Worm (Caenorhabditis elegans) whole organism, L3 larva: ENCODE measurements around the gene txdc-9.
A peak's percentile ranks its signal among the peaks of the same experiment; 100 is the strongest.

ENCODE experiments used
- R02D3.7 ChIP-seq: fragments of 150-350 bp; optimal IDR thresholded peaks from 2 replicates; lab custom pipeline; 2014; ENCODE audit warnings: missing biosample characterization, missing genetic modification characterization
- ZK546.5 ChIP-seq: sonication (generic microtip); optimal IDR thresholded peaks from 2 replicates; lab custom pipeline; 2017; ENCODE audit warnings: missing biosample characterization, missing genetic modification characterization
- aly-2 ChIP-seq: fragments of 150-350 bp; optimal IDR thresholded peaks from 2 replicates; lab custom pipeline; 2014; ENCODE audit warnings: missing biosample characterization, missing genetic modification characterization
- ama-1 ChIP-seq: fragments of 150-350 bp; optimal IDR thresholded peaks from 2 replicates; lab custom pipeline; 2018
- ceh-16 ChIP-seq: sonication (generic microtip); optimal IDR thresholded peaks from 2 replicates; lab custom pipeline; 2017; ENCODE audit warnings: missing biosample characterization, missing genetic modification characterization
- ceh-28 ChIP-seq: fragments of 150-350 bp; optimal IDR thresholded peaks from 2 replicates; lab custom pipeline; 2014; ENCODE audit warnings: missing biosample characterization, missing genetic modification reagents, missing genetic modification characterization
- ceh-82 ChIP-seq: fragments of 150-350 bp; optimal IDR thresholded peaks from 2 replicates; lab custom pipeline; 2014; ENCODE audit warnings: missing biosample characterization, missing genetic modification characterization
- ceh-9 ChIP-seq: sonication (generic microtip); optimal IDR thresholded peaks from 2 replicates; lab custom pipeline; 2018; ENCODE audit warnings: missing biosample characterization, missing genetic modification characterization
- daf-12 ChIP-seq: fragments of 150-350 bp; optimal IDR thresholded peaks from 2 replicates; lab custom pipeline; 2014; ENCODE audit warnings: missing biosample characterization, missing genetic modification reagents, missing genetic modification characterization
- egl-27 ChIP-seq: sonication (generic microtip); optimal IDR thresholded peaks from 4 replicates; lab custom pipeline; 2017; ENCODE audit warnings: missing biosample characterization, missing genetic modification reagents, missing genetic modification characterization
- egl-5 ChIP-seq: fragments of 150-350 bp; optimal IDR thresholded peaks from 2 replicates; lab custom pipeline; 2017; ENCODE audit warnings: missing biosample characterization, missing genetic modification reagents, missing genetic modification characterization, inconsistent platforms
- elt-1 ChIP-seq: fragments of 150-350 bp; optimal IDR thresholded peaks from 2 replicates; lab custom pipeline; 2014; ENCODE audit warnings: missing biosample characterization, missing genetic modification characterization
- elt-2 ChIP-seq: sonication (generic microtip); optimal IDR thresholded peaks from 2 replicates; lab custom pipeline; 2016; ENCODE audit warnings: missing genetic modification reagents, mild to moderate bottlenecking, missing genetic modification characterization, missing compliant biosample characterization
- elt-3 ChIP-seq, 3 experiments: fragments of 150-350 bp in 1 of 3; sonication (generic microtip) in 2 of 3; optimal IDR thresholded peaks; 2 replicates in 2 of 3; 4 replicates in 1 of 3; lab custom pipeline; 2014 to 2017; ENCODE audit warnings: missing biosample characterization in 3 of 3, missing genetic modification characterization in 3 of 3
- eor-1 ChIP-seq, 2 experiments: fragments of 150-350 bp; optimal IDR thresholded peaks; 2 replicates each; lab custom pipeline; 2014 to 2018; ENCODE audit warnings: missing biosample characterization in 2 of 2, missing genetic modification characterization in 2 of 2
- fkh-10 ChIP-seq: sonication (generic microtip); optimal IDR thresholded peaks from 2 replicates; lab custom pipeline; 2017; ENCODE audit warnings: missing biosample characterization, missing genetic modification reagents, missing genetic modification characterization
- fkh-2 ChIP-seq: fragments of 150-350 bp; optimal IDR thresholded peaks from 2 replicates; lab custom pipeline; 2014; ENCODE audit warnings: missing biosample characterization, missing genetic modification reagents, missing genetic modification characterization
- fos-1 ChIP-seq: fragments of 150-350 bp; optimal IDR thresholded peaks from 2 replicates; lab custom pipeline; 2014; ENCODE audit warnings: missing biosample characterization, missing genetic modification characterization
- hmg-11 ChIP-seq: sonication (generic microtip); optimal IDR thresholded peaks from 2 replicates; lab custom pipeline; 2016; ENCODE audit warnings: missing genetic modification characterization, missing compliant biosample characterization
- jun-1 ChIP-seq: fragments of 150-350 bp; optimal IDR thresholded peaks from 2 replicates; lab custom pipeline; 2014; ENCODE audit warnings: missing biosample characterization, missing genetic modification reagents, missing genetic modification characterization
- lin-15B ChIP-seq: fragments of 150-350 bp; optimal IDR thresholded peaks from 2 replicates; lab custom pipeline; 2014; ENCODE audit warnings: missing biosample characterization, missing genetic modification characterization
- lin-39 ChIP-seq: fragments of 150-350 bp; optimal IDR thresholded peaks from 2 replicates; lab custom pipeline; 2018; ENCODE audit warnings: missing biosample characterization, missing genetic modification reagents, missing genetic modification characterization
- lsy-12 ChIP-seq: sonication (generic microtip); optimal IDR thresholded peaks from 2 replicates; lab custom pipeline; 2016; ENCODE audit warnings: mild to moderate bottlenecking, missing genetic modification characterization, missing compliant biosample characterization
- mdl-1 ChIP-seq: fragments of 150-350 bp; optimal IDR thresholded peaks from 2 replicates; lab custom pipeline; 2014; ENCODE audit warnings: missing biosample characterization, missing genetic modification characterization
- mml-1 ChIP-seq: fragments of 150-350 bp; sonication (generic microtip); optimal IDR thresholded peaks from 3 replicates; lab custom pipeline; 2014; ENCODE audit warnings: missing biosample characterization, missing genetic modification characterization
- nfya-1 ChIP-seq: sonication (generic microtip); optimal IDR thresholded peaks from 2 replicates; lab custom pipeline; 2017; ENCODE audit warnings: missing genetic modification characterization, mild to moderate bottlenecking, missing compliant biosample characterization, antibody characterized with exemption, moderate library complexity; ENCODE audit not compliant: insufficient read depth
- nhr-11 ChIP-seq: fragments of 150-350 bp; optimal IDR thresholded peaks from 2 replicates; lab custom pipeline; 2014; ENCODE audit warnings: missing biosample characterization, missing genetic modification characterization
- nhr-12 ChIP-seq: fragments of 150-350 bp; optimal IDR thresholded peaks from 2 replicates; lab custom pipeline; 2014; ENCODE audit warnings: missing biosample characterization, missing genetic modification characterization
- nhr-23 ChIP-seq: fragments of 150-350 bp; optimal IDR thresholded peaks from 2 replicates; lab custom pipeline; 2014; ENCODE audit warnings: missing biosample characterization, missing genetic modification reagents, missing genetic modification characterization
- nhr-237 ChIP-seq: fragments of 150-350 bp; optimal IDR thresholded peaks from 2 replicates; lab custom pipeline; 2014; ENCODE audit warnings: missing biosample characterization, missing genetic modification characterization
- nhr-25 ChIP-seq: sonication (generic microtip); optimal IDR thresholded peaks from 2 replicates; lab custom pipeline; 2017; ENCODE audit warnings: missing biosample characterization, missing genetic modification characterization
- nhr-28 ChIP-seq: fragments of 150-350 bp; optimal IDR thresholded peaks from 2 replicates; lab custom pipeline; 2014; ENCODE audit warnings: missing biosample characterization, missing genetic modification characterization
- nhr-43 ChIP-seq: sonication (generic microtip); optimal IDR thresholded peaks from 2 replicates; lab custom pipeline; 2016; ENCODE audit warnings: mild to moderate bottlenecking, missing genetic modification characterization, missing compliant biosample characterization; ENCODE audit not compliant: poor library complexity, severe bottlenecking
- nhr-67 ChIP-seq: fragments of 150-350 bp; optimal IDR thresholded peaks from 2 replicates; lab custom pipeline; 2014; ENCODE audit warnings: missing biosample characterization, missing genetic modification characterization
- nhr-76 ChIP-seq: fragments of 150-350 bp; sonication (generic microtip); optimal IDR thresholded peaks from 5 replicates; lab custom pipeline; 2014; ENCODE audit warnings: missing biosample characterization, missing genetic modification characterization
- nhr-77 ChIP-seq: fragments of 150-350 bp; optimal IDR thresholded peaks from 2 replicates; lab custom pipeline; 2014; ENCODE audit warnings: missing biosample characterization, missing genetic modification characterization
- pha-4 ChIP-seq: fragments of 150-350 bp; optimal IDR thresholded peaks from 2 replicates; lab custom pipeline; 2014; ENCODE audit warnings: missing biosample characterization, missing genetic modification reagents, missing genetic modification characterization
- pqm-1 ChIP-seq: fragments of 150-350 bp; optimal IDR thresholded peaks from 2 replicates; lab custom pipeline; 2017; ENCODE audit warnings: missing biosample characterization, missing genetic modification characterization, inconsistent platforms
- sea-2 ChIP-seq: fragments of 150-350 bp; sonication (generic microtip); optimal IDR thresholded peaks from 4 replicates; lab custom pipeline; 2014; ENCODE audit warnings: missing biosample characterization, missing genetic modification reagents, missing genetic modification characterization
- skn-1 ChIP-seq: fragments of 150-350 bp; optimal IDR thresholded peaks from 2 replicates; lab custom pipeline; 2014; ENCODE audit warnings: missing biosample characterization, missing genetic modification characterization
- snpc-4 ChIP-seq: fragments of 150-350 bp; optimal IDR thresholded peaks from 2 replicates; lab custom pipeline; 2014; ENCODE audit warnings: missing biosample characterization, missing genetic modification characterization
- tbx-2 ChIP-seq: sonication (generic microtip); optimal IDR thresholded peaks from 2 replicates; lab custom pipeline; 2016; ENCODE audit warnings: mild to moderate bottlenecking, missing genetic modification characterization, missing compliant biosample characterization
- unc-39 ChIP-seq: sonication (generic microtip); optimal IDR thresholded peaks from 4 replicates; lab custom pipeline; 2017; ENCODE audit warnings: missing biosample characterization, missing genetic modification characterization
- unc-62 ChIP-seq: fragments of 150-350 bp; sonication (generic microtip); optimal IDR thresholded peaks from 4 replicates; lab custom pipeline; 2014; ENCODE audit warnings: missing biosample characterization, missing genetic modification reagents, missing genetic modification characterization
- zag-1 ChIP-seq: fragments of 150-350 bp; optimal IDR thresholded peaks from 2 replicates; lab custom pipeline; 2014; ENCODE audit warnings: missing biosample characterization, missing genetic modification characterization
- ztf-11 ChIP-seq: fragments of 150-350 bp; optimal IDR thresholded peaks from 2 replicates; lab custom pipeline; 2014; ENCODE audit warnings: missing biosample characterization, missing genetic modification characterization
- ztf-4 ChIP-seq: fragments of 150-350 bp; optimal IDR thresholded peaks from 2 replicates; lab custom pipeline; 2014; ENCODE audit warnings: missing biosample characterization, missing genetic modification characterization

txdc-9 gene

ce11 chrIII:6463679-6464078 is 31.7 kb downstream of the txdc-9 start, which contains the start of gene dlc-1:
TSS of gene dlc-1 (minus strand) at chrIII:6463779.
- TF ChIP-seq nhr-77 (tag; lab: Kevin White, UChicago): no peak
- no peak for TF ChIP-seq nhr-23
- no peak for TF ChIP-seq pqm-1 (tag; lab: Kevin White, UChicago)
- no peak for TF ChIP-seq elt-2 (tag; lab: Kevin White, UChicago)

- TF ChIP-seq fkh-2 (no peak), mdl-1 (peak; percentile 60), fos-1 (tag; lab: Kevin White, UChicago) (peak; percentile 33), unc-39 (no peak), ztf-11 (no peak), egl-27 (tag; lab: Kevin White, UChicago) (peak; percentile 43), ceh-82 (tag; lab: Kevin White, UChicago) (no peak), nhr-43 (tag; lab: Kevin White, UChicago) (peak; percentile 74), zag-1 (tag; lab: Kevin White, UChicago) (no peak), tbx-2 (tag; lab: Kevin White, UChicago) (peak; percentile 62), lsy-12 (tag; lab: Kevin White, UChicago) (peak; percentile 93), ztf-4 (tag; lab: Kevin White, UChicago) (no peak), elt-1 (tag; lab: Kevin White, UChicago) (peak; percentile 25), fkh-10 (GFP tag; lab: Kevin White, UChicago) (no peak), nhr-67 (tag; lab: Kevin White, UChicago) (no peak), nhr-237 (tag; lab: Kevin White, UChicago) (no peak), nhr-28 (tag; lab: Kevin White, UChicago) (no peak), eor-1 (tag; optimal IDR thresholded peaks at IDR 0.05; lab: Kevin White, UChicago) (no peak), nhr-77 (tag; lab: Kevin White, UChicago) (peak; percentile 71), ZK546.5 (tag; lab: Kevin White, UChicago) (no peak), nhr-76 (no peak), mml-1 (tag; lab: Kevin White, UChicago) (no peak), nhr-12 (tag; lab: Kevin White, UChicago) (no peak), jun-1 (tag; lab: Kevin White, UChicago) (peak; percentile 92), ama-1 (lab: Kevin White, UChicago) (peak; percentile 50), ceh-16 (tag; lab: Kevin White, UChicago) (no peak), ceh-9 (tag; lab: Kevin White, UChicago) (no peak), aly-2 (tag; lab: Kevin White, UChicago) (no peak), snpc-4 (tag; lab: Kevin White, UChicago) (peak; percentile 49), hmg-11 (tag; lab: Kevin White, UChicago) (no peak), nhr-25 (peak; percentile 92), lin-39 (tag; lab: Kevin White, UChicago) (peak; percentile 97), nhr-23 (peak; percentile 75), ceh-28 (tag; lab: Kevin White, UChicago) (peak; percentile 72), elt-3 (tag; optimal IDR thresholded peaks at IDR 0.05; lab: Kevin White, UChicago) (peak in 2 of 3 experiments; percentile 8 to 36), nhr-11 (tag; lab: Kevin White, UChicago) (peak; percentile 44), elt-2 (tag; lab: Kevin White, UChicago) (peak; percentile 99), pqm-1 (tag; lab: Kevin White, UChicago) (peak; percentile 94), lin-15B (tag; lab: Kevin White, UChicago) (peak; percentile 84), skn-1 (tag; lab: Kevin White, UChicago) (no peak), sea-2 (GFP tag; lab: Kevin White, UChicago) (no peak), egl-5 (tag; lab: Kevin White, UChicago) (no peak), R02D3.7 (tag; lab: Kevin White, UChicago) (peak; percentile 50), daf-12 (tag; lab: Kevin White, UChicago) (no peak), nfya-1 (peak; percentile 97), unc-62 (GFP tag; lab: Kevin White, UChicago) (no peak), pha-4 (tag; lab: Kevin White, UChicago) (peak; percentile 86)
Measured at ce11 chrIII:6464113-6464571, 32.2 kb downstream of the txdc-9 start.
